Fruit fly (Drosophila melanogaster) whole organism, embryonic: Measurements from ENCODE around the gene CG13314.
A peak's percentile ranks its signal among the peaks of the same experiment; 100 is the strongest.

Source experiments
- Atf6 ChIP-seq: fragments of 200-800 bp; sonication (Bioruptor generic); IDR thresholded peaks from 2 replicates; pipeline ENCODE4 v1.3.6; 2022; ENCODE audit warnings: missing biosample characterization, missing genetic modification characterization
- Awh ChIP-seq: fragments of 200-800 bp; sonication (Bioruptor generic); IDR thresholded peaks from 2 replicates; pipeline ENCODE4, ENCODE4 v1.3.6; 2022; ENCODE audit warnings: missing biosample characterization, missing genetic modification characterization
- B-H1 ChIP-seq: fragments of 200-800 bp; sonication (Bioruptor generic); IDR thresholded peaks from 3 replicates; pipeline ENCODE4 v1.3.6; 2022; ENCODE audit warnings: missing biosample characterization, missing genetic modification characterization
- CG10209 ChIP-seq: fragments of 200-800 bp; sonication (Bioruptor generic); optimal IDR thresholded peaks from 3 replicates; lab custom pipeline; 2017; ENCODE audit warnings: missing biosample characterization, mild to moderate bottlenecking, missing genetic modification characterization, missing genetic modification reagents
- CG10462 ChIP-seq: fragments of 200-800 bp; sonication (Bioruptor generic); optimal IDR thresholded peaks from 2 replicates; lab custom pipeline; 2016; ENCODE audit warnings: missing biosample characterization, missing genetic modification characterization
- CG12219 ChIP-seq: fragments of 200-800 bp; sonication (Bioruptor generic); optimal IDR thresholded peaks from 3 replicates; lab custom pipeline; 2018; ENCODE audit warnings: missing biosample characterization, mild to moderate bottlenecking, missing genetic modification characterization
- CG17359 ChIP-seq: fragments of 200-800 bp; sonication (Bioruptor generic); optimal IDR thresholded peaks from 3 replicates; lab custom pipeline; 2018; ENCODE audit warnings: missing biosample characterization, mild to moderate bottlenecking, missing genetic modification characterization, moderate library complexity
- CG17612 ChIP-seq: fragments of 200-800 bp; sonication (Bioruptor generic); IDR thresholded peaks from 2 replicates; pipeline ENCODE4 v1.3.6; 2022; ENCODE audit warnings: missing biosample characterization, missing genetic modification characterization
- CG18011 ChIP-seq: fragments of 200-800 bp; sonication (Bioruptor generic); optimal IDR thresholded peaks from 2 replicates; lab custom pipeline; 2017; ENCODE audit warnings: missing biosample characterization, missing genetic modification characterization, mild to moderate bottlenecking, moderate library complexity, missing genotype
- CG3407 ChIP-seq: fragments of 200-800 bp; sonication (Bioruptor generic); optimal IDR thresholded peaks from 2 replicates; lab custom pipeline; 2018; ENCODE audit warnings: missing biosample characterization, mild to moderate bottlenecking, missing genetic modification characterization
- CG3847 ChIP-seq: fragments of 200-800 bp; sonication (Bioruptor generic); IDR thresholded peaks from 2 replicates; pipeline ENCODE4 v1.3.6; 2022; ENCODE audit warnings: missing biosample characterization, missing genetic modification characterization
- CG4282 ChIP-seq: fragments of 200-800 bp; sonication (Bioruptor generic); optimal IDR thresholded peaks from 2 replicates; lab custom pipeline; 2016; ENCODE audit warnings: missing biosample characterization, missing genetic modification characterization
- CG6683 ChIP-seq: fragments of 200-800 bp; sonication (Bioruptor generic); optimal IDR thresholded peaks from 2 replicates; lab custom pipeline; 2017; ENCODE audit warnings: missing biosample characterization, mild to moderate bottlenecking, missing genetic modification characterization, missing genetic modification reagents
- CG6689 ChIP-seq: fragments of 200-800 bp; sonication (Bioruptor generic); IDR thresholded peaks from 2 replicates; pipeline ENCODE4 v1.3.6; 2022; ENCODE audit warnings: missing biosample characterization, missing genetic modification characterization
- CG7271 ChIP-seq: fragments of 200-800 bp; sonication (Bioruptor generic); optimal IDR thresholded peaks from 2 replicates; lab custom pipeline; 2018; ENCODE audit warnings: missing biosample characterization, mild to moderate bottlenecking, missing genetic modification characterization, moderate library complexity
- CG7839 ChIP-seq: fragments of 200-800 bp; sonication (Bioruptor generic); optimal IDR thresholded peaks from 3 replicates; lab custom pipeline; 2018; ENCODE audit warnings: missing biosample characterization, mild to moderate bottlenecking, missing genetic modification characterization, moderate library complexity
- CG7928 ChIP-seq: fragments of 200-800 bp; sonication (Bioruptor generic); optimal IDR thresholded peaks from 2 replicates; lab custom pipeline; 2017; ENCODE audit warnings: missing biosample characterization, mild to moderate bottlenecking, missing genetic modification characterization
- CG8478 ChIP-seq: fragments of >200 bp; optimal IDR thresholded peaks from 2 replicates; lab custom pipeline; 2018
- CG9876 ChIP-seq: fragments of 200-800 bp; sonication (Bioruptor generic); optimal IDR thresholded peaks from 2 replicates; lab custom pipeline; 2016; ENCODE audit warnings: missing biosample characterization, missing genetic modification characterization
- Dp ChIP-seq: fragments of 200-800 bp; sonication (Bioruptor generic); optimal IDR thresholded peaks from 2 replicates; lab custom pipeline; 2018; ENCODE audit warnings: missing biosample characterization, mild to moderate bottlenecking, missing genetic modification characterization, moderate library complexity
- H2.0 ChIP-seq: fragments of 200-800 bp; sonication (Bioruptor generic); IDR thresholded peaks from 2 replicates; pipeline ENCODE4 v1.3.6; 2022; ENCODE audit warnings: missing biosample characterization, missing genetic modification characterization
- Hmr ChIP-seq: fragments of 200-800 bp; sonication (Bioruptor generic); optimal IDR thresholded peaks from 3 replicates; lab custom pipeline; 2017; ENCODE audit warnings: mild to moderate bottlenecking, missing biosample characterization, missing genetic modification reagents, missing genetic modification characterization
- NC2α ChIP-seq: fragments of 200-800 bp; sonication (Bioruptor generic); optimal IDR thresholded peaks from 2 replicates; lab custom pipeline; 2016; ENCODE audit warnings: missing biosample characterization, missing genetic modification characterization
- Nf-YA ChIP-seq: fragments of 200-800 bp; sonication (Bioruptor generic); IDR thresholded peaks from 2 replicates; pipeline ENCODE4 v1.3.6; 2022; ENCODE audit warnings: missing biosample characterization, missing genetic modification characterization
- NfI ChIP-seq: fragments of 200-800 bp; sonication (Bioruptor generic); optimal IDR thresholded peaks from 3 replicates; lab custom pipeline; 2018; ENCODE audit warnings: missing biosample characterization, mild to moderate bottlenecking, missing genetic modification characterization, moderate library complexity
- Pdp1 ChIP-seq, 2 experiments: fragments of 200-800 bp; sonication (Bioruptor generic); optimal IDR thresholded peaks; 3 replicates each; lab custom pipeline; 2016; ENCODE audit warnings: missing biosample characterization in 2 of 2, missing genetic modification characterization in 2 of 2, mild to moderate bottlenecking in 1 of 2, moderate library complexity in 1 of 2
- Stat92E ChIP-seq, 3 experiments: fragments of >200 bp in 2 of 3; fragments of 200-800 bp in 1 of 3; sonication (Bioruptor generic) in 1 of 3; optimal IDR thresholded peaks; 2 replicates each; lab custom pipeline; 2017 to 2019; ENCODE audit warnings: missing biosample characterization in 3 of 3, missing genetic modification characterization in 3 of 3, mild to moderate bottlenecking in 1 of 3, moderate library complexity in 1 of 3
- ara ChIP-seq: fragments of 200-800 bp; sonication (Bioruptor generic); IDR thresholded peaks from 2 replicates; pipeline ENCODE4 v1.3.6; 2022; ENCODE audit warnings: missing biosample characterization, missing genetic modification characterization
- bcd ChIP-seq: fragments of 200-800 bp; sonication (Bioruptor generic); optimal IDR thresholded peaks from 2 replicates; lab custom pipeline; 2017; ENCODE audit warnings: missing biosample characterization, mild to moderate bottlenecking, missing genetic modification characterization
- crp ChIP-seq, 2 experiments: fragments of 200-800 bp; sonication (Bioruptor generic); optimal IDR thresholded peaks; 2 replicates in 1 of 2; 3 replicates in 1 of 2; lab custom pipeline; 2017; ENCODE audit warnings: missing biosample characterization in 2 of 2, missing genetic modification characterization in 2 of 2, mild to moderate bottlenecking in 1 of 2, moderate library complexity in 1 of 2
- dan ChIP-seq: fragments of 200-800 bp; sonication (Bioruptor generic); IDR thresholded peaks from 2 replicates; pipeline ENCODE4 v1.3.6; 2022; ENCODE audit warnings: missing biosample characterization, missing genetic modification characterization
- fd64A ChIP-seq: fragments of 200-800 bp; sonication (Bioruptor generic); optimal IDR thresholded peaks from 3 replicates; lab custom pipeline; 2018; ENCODE audit warnings: missing biosample characterization, mild to moderate bottlenecking, missing genetic modification characterization
- fd96Cb ChIP-seq: fragments of 200-800 bp; sonication (Bioruptor generic); optimal IDR thresholded peaks from 2 replicates; lab custom pipeline; 2018; ENCODE audit warnings: missing biosample characterization, mild to moderate bottlenecking, missing genetic modification characterization, moderate library complexity
- gce ChIP-seq: fragments of 200-800 bp; sonication (Bioruptor generic); IDR thresholded peaks from 3 replicates; pipeline ENCODE4 v1.3.6; 2022; ENCODE audit warnings: missing biosample characterization, missing genetic modification characterization
- knrl ChIP-seq: fragments of 200-800 bp; sonication (Bioruptor generic); IDR thresholded peaks from 3 replicates; pipeline ENCODE4 v1.3.6; 2022; ENCODE audit warnings: missing biosample characterization, missing genetic modification characterization; ENCODE audit not compliant: partially characterized antibody
- lab ChIP-seq: fragments of 200-800 bp; sonication (Bioruptor generic); optimal IDR thresholded peaks from 3 replicates; lab custom pipeline; 2017; ENCODE audit warnings: missing biosample characterization, missing genetic modification characterization, mild to moderate bottlenecking, moderate library complexity, missing genetic modification reagents
- maf-S ChIP-seq: fragments of 200-800 bp; sonication (Bioruptor generic); optimal IDR thresholded peaks from 2 replicates; lab custom pipeline; 2016; ENCODE audit warnings: missing biosample characterization, missing genetic modification characterization
- odd ChIP-seq: fragments of 200-800 bp; sonication (Bioruptor generic); optimal IDR thresholded peaks from 2 replicates; lab custom pipeline; 2017; ENCODE audit warnings: missing biosample characterization, mild to moderate bottlenecking, missing genetic modification characterization
- p53 ChIP-seq: fragments of 200-800 bp; sonication (Bioruptor generic); optimal IDR thresholded peaks from 2 replicates; lab custom pipeline; 2016; ENCODE audit warnings: missing biosample characterization, missing genetic modification characterization
- pfk ChIP-seq: fragments of 200-800 bp; sonication (Bioruptor generic); optimal IDR thresholded peaks from 2 replicates; lab custom pipeline; 2018; ENCODE audit warnings: missing biosample characterization, mild to moderate bottlenecking, missing genetic modification characterization, moderate library complexity
- pnt ChIP-seq: fragments of 200-800 bp; sonication (Bioruptor generic); optimal IDR thresholded peaks from 3 replicates; lab custom pipeline; 2016; ENCODE audit warnings: missing biosample characterization, missing genetic modification characterization
- repo ChIP-seq: fragments of 200-800 bp; sonication (Bioruptor generic); optimal IDR thresholded peaks from 2 replicates; lab custom pipeline; 2016; ENCODE audit warnings: missing biosample characterization, missing genetic modification characterization
- stc ChIP-seq: fragments of 200-800 bp; sonication (Bioruptor generic); IDR thresholded peaks from 2 replicates; pipeline ENCODE4 v1.3.6; 2022; ENCODE audit warnings: missing biosample characterization, missing genetic modification characterization
- stwl ChIP-seq: fragments of 200-800 bp; sonication (Bioruptor generic); optimal IDR thresholded peaks from 3 replicates; lab custom pipeline; 2018; ENCODE audit warnings: missing biosample characterization, mild to moderate bottlenecking, missing genetic modification characterization, moderate library complexity
- trem ChIP-seq: fragments of 200-800 bp; optimal IDR thresholded peaks from 3 replicates; lab custom pipeline; 2019; ENCODE audit warnings: missing biosample characterization, mild to moderate bottlenecking, missing genetic modification characterization, moderate library complexity
- unpg ChIP-seq: fragments of 200-800 bp; sonication (Bioruptor generic); optimal IDR thresholded peaks from 3 replicates; lab custom pipeline; 2018; ENCODE audit warnings: missing biosample characterization, mild to moderate bottlenecking, missing genetic modification characterization, moderate library complexity
- vnd ChIP-seq: fragments of 200-800 bp; sonication (Bioruptor generic); IDR thresholded peaks from 3 replicates; pipeline ENCODE4 v1.3.6; 2022; ENCODE audit warnings: missing biosample characterization, missing genetic modification characterization; ENCODE audit not compliant: partially characterized antibody

The CG13314 gene

DNA sequence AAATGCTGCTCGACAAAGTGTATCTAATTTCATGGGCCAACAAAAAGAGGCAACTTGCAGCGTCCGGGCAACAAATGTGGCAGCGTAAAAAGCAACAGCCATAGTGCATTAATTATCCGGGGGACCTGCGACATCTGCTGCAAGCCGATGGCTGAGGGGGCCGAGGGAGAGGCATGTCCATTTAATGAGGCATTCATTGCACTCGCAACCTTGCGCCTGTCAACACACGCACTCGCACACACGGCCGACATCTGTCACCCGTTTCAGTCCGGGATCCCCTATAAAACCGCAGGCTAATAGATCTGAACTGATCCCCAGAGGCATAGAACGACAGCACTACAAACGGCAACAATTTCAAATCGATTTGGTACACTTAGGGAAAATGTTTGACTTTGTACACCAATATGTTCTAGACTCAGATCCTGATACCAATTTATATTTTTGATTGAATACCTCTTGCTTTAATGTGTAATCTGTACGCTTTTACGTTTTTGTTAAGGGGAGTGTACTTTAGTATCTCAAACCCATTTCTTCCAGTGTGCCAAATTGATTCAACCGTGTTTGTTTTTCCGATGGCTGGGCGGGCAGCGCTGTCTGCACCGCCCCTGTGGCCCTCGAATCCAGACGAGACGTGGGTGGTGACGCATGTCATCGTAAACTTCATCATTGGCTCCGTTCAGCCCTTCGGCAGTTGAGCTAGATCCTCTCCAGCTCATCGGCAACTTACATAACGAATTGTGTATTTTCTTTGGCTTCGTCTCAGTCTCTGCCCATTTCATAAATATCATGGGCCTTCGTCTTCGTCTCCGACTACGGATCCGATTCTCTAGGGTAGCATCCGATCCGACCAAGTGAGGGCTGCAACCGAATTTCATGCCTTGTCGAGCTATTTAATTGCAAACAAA, 30.1 kb downstream of the CG13314 start (continued):
- TF ChIP-seq CG7271 (tag; lab: Kevin White, UChicago) (no peak), NfI (GFP tag; lab: Kevin White, UChicago) (no peak), CG3407 (peak; percentile 55), CG6689 (GFP tag; lab: Robert Waterston, UW) (peak; percentile 85), Hmr (GFP tag; lab: Kevin White, UChicago) (no peak), Stat92E (GFP tag; optimal IDR thresholded peaks at IDR 0.05; lab: Kevin White, UChicago) (peak in 1 of 3 experiments; percentile 55), maf-S (GFP tag; lab: Kevin White, UChicago) (peak; percentile 38), pfk (GFP tag; lab: Kevin White, UChicago) (no peak), lab (GFP tag; lab: Kevin White, UChicago) (peak; percentile 34), dan (GFP tag; lab: Robert Waterston, UW) (peak; percentile 91), odd (peak; percentile 23), Awh (GFP tag; lab: Robert Waterston, UW) (peak; percentile 73), repo (GFP tag; lab: Kevin White, UChicago) (peak; percentile 58), CG18011 (no peak), CG6683 (GFP tag; lab: Kevin White, UChicago) (no peak), Dp (GFP tag; lab: Kevin White, UChicago) (no peak), fd96Cb (peak; percentile 82), CG8478 (lab: Kevin White, UChicago) (no peak), CG10462 (GFP tag; lab: Kevin White, UChicago) (peak; percentile 54), crp (GFP tag; optimal IDR thresholded peaks at IDR 0.05; lab: Kevin White, UChicago) (peak in 1 of 2 experiments; percentile 8), vnd (GFP tag; lab: Robert Waterston, UW) (no peak), trem (tag; lab: Kevin White, UChicago) (peak; percentile 78), CG7928 (GFP tag; lab: Kevin White, UChicago) (no peak), B-H1 (peak; percentile 46; the same call in 2 of the 3 replicates), ara (peak; percentile 89), CG17359 (peak; percentile 73), CG9876 (GFP tag; lab: Kevin White, UChicago) (peak; percentile 11), p53 (GFP tag; lab: Kevin White, UChicago) (peak; percentile 79), gce (GFP tag; lab: Robert Waterston, UW) (peak; percentile 61; the same call in 2 of the 3 replicates), Pdp1 (GFP tag; optimal IDR thresholded peaks at IDR 0.05; lab: Kevin White, UChicago) (peak; percentile 70 to 78), CG10209 (GFP tag; lab: Kevin White, UChicago) (peak; percentile 71), Atf6 (GFP tag; lab: Robert Waterston, UW) (no peak), knrl (GFP tag; lab: Robert Waterston, UW) (no peak), pnt (GFP tag; lab: Kevin White, UChicago) (peak; percentile 80), stc (GFP tag; lab: Robert Waterston, UW) (peak; percentile 42; the same call in 1 of the 2 replicates), stwl (tag; lab: Kevin White, UChicago) (no peak), unpg (peak; percentile 73), CG17612 (GFP tag; lab: Robert Waterston, UW) (no peak), NC2α (GFP tag; lab: Kevin White, UChicago) (peak; percentile 51), fd64A (GFP tag; lab: Kevin White, UChicago) (peak; percentile 54), CG4282 (GFP tag; lab: Kevin White, UChicago) (no peak), bcd (GFP tag; lab: Kevin White, UChicago) (peak; percentile 63), CG3847 (GFP tag; lab: Robert Waterston, UW) (peak; percentile 27; the same call in 1 of the 2 replicates), CG12219 (GFP tag; lab: Kevin White, UChicago) (peak; percentile 68), Nf-YA (GFP tag; lab: Robert Waterston, UW) (peak; percentile 48; the same call in 1 of the 2 replicates), CG7839 (tag; lab: Kevin White, UChicago) (peak; percentile 71), H2.0 (GFP tag; lab: Robert Waterston, UW) (peak; percentile 74)
